Fruit fly (Drosophila melanogaster) whole organism, wandering third instar larva: ENCODE results near the gene Cyt-c-p.

Experiments used
- Abd-B ChIP-seq: fragments of >200 bp; optimal IDR thresholded peaks from 2 replicates; lab custom pipeline; 2017; ENCODE audit warnings: missing biosample characterization, missing genetic modification characterization
- CG32264 ChIP-seq: fragments of 200-800 bp; sonication (Bioruptor generic); optimal IDR thresholded peaks from 2 replicates; lab custom pipeline; 2016; ENCODE audit warnings: missing biosample characterization, missing genetic modification characterization
- CG9705 ChIP-seq: fragments of 200-800 bp; sonication (Bioruptor generic); optimal IDR thresholded peaks from 2 replicates; lab custom pipeline; 2018; ENCODE audit warnings: missing biosample characterization, mild to moderate bottlenecking, missing genetic modification characterization
- CrebA ChIP-seq: fragments of 200-800 bp; sonication (Bioruptor generic); optimal IDR thresholded peaks from 2 replicates; lab custom pipeline; 2016; ENCODE audit warnings: missing biosample characterization, mild to moderate bottlenecking, missing genetic modification characterization, borderline replicate concordance
- Dfd ChIP-seq: fragments of >200 bp; optimal IDR thresholded peaks from 2 replicates; lab custom pipeline; 2017; ENCODE audit warnings: missing biosample characterization, missing genetic modification characterization
- HLH106 ChIP-seq: fragments of 200-800 bp; optimal IDR thresholded peaks from 3 replicates; lab custom pipeline; 2019; ENCODE audit warnings: missing biosample characterization, mild to moderate bottlenecking, missing genetic modification characterization, moderate library complexity
- Hnf4 ChIP-seq: fragments of 200-800 bp; sonication (Bioruptor generic); optimal IDR thresholded peaks from 2 replicates; lab custom pipeline; 2016; ENCODE audit warnings: missing biosample characterization, mild to moderate bottlenecking, missing genetic modification characterization
- Hr78 ChIP-seq: fragments of >200 bp; optimal IDR thresholded peaks from 2 replicates; lab custom pipeline; 2017; ENCODE audit warnings: missing biosample characterization, missing genetic modification characterization
- Hr83 ChIP-seq: fragments of 200-300 bp; sonication (Bioruptor generic); optimal IDR thresholded peaks from 2 replicates; lab custom pipeline; 2016; ENCODE audit warnings: missing biosample characterization, mild to moderate bottlenecking, missing genetic modification characterization, moderate library complexity; ENCODE audit not compliant: poor library complexity, severe bottlenecking
- Jra ChIP-seq: sonication (Bioruptor generic); optimal IDR thresholded peaks from 2 replicates; lab custom pipeline; 2016; ENCODE audit warnings: missing biosample characterization, missing genetic modification characterization
- Mio ChIP-seq: sonication (Bioruptor generic); optimal IDR thresholded peaks from 2 replicates; lab custom pipeline; 2016; ENCODE audit warnings: missing biosample characterization, missing genetic modification characterization
- N ChIP-seq: fragments of >200 bp; optimal IDR thresholded peaks from 2 replicates; lab custom pipeline; 2018; ENCODE audit warnings: missing biosample characterization, missing external identifiers, missing genetic modification characterization
- Sp1 ChIP-seq: fragments of 200-800 bp; sonication (Bioruptor generic); optimal IDR thresholded peaks from 3 replicates; lab custom pipeline; 2019; ENCODE audit warnings: missing biosample characterization, mild to moderate bottlenecking, missing genetic modification characterization, moderate library complexity
- Vsx2 ChIP-seq: fragments of 200-300, 225-300 bp; sonication (Bioruptor generic); optimal IDR thresholded peaks from 2 replicates; lab custom pipeline; 2018; ENCODE audit warnings: missing biosample characterization, missing genetic modification characterization; ENCODE audit not compliant: partially characterized antibody
- br ChIP-seq: fragments of 200-800 bp; sonication (Bioruptor generic); optimal IDR thresholded peaks from 2 replicates; lab custom pipeline; 2016; ENCODE audit warnings: missing biosample characterization, missing genetic modification characterization
- dl ChIP-seq, 2 experiments: fragments of 175-275, 200-275 bp in 1 of 2; fragments of 200-275 bp in 1 of 2; sonication (Bioruptor generic); optimal IDR thresholded peaks; lab custom pipeline; 2018; ENCODE audit warnings: mild to moderate bottlenecking in 2 of 2, missing biosample characterization in 2 of 2, missing genetic modification characterization in 2 of 2, moderate library complexity in 2 of 2; ENCODE audit not compliant: partially characterized antibody in 2 of 2, insufficient read depth in 1 of 2
- dmrt93B ChIP-seq: fragments of 200-800 bp; sonication (Bioruptor generic); optimal IDR thresholded peaks from 2 replicates; lab custom pipeline; 2018; ENCODE audit warnings: missing biosample characterization, mild to moderate bottlenecking, missing genetic modification characterization
- dsf ChIP-seq: sonication (Bioruptor generic); optimal IDR thresholded peaks from 2 replicates; lab custom pipeline; 2016; ENCODE audit warnings: missing biosample characterization, missing genetic modification characterization, borderline replicate concordance
- ey ChIP-seq: fragments of 200-800 bp; sonication (Bioruptor generic); optimal IDR thresholded peaks from 2 replicates; lab custom pipeline; 2016; ENCODE audit warnings: missing biosample characterization, missing genetic modification characterization
- fru ChIP-seq: fragments of 200-800 bp; sonication (Bioruptor generic); optimal IDR thresholded peaks from 3 replicates; lab custom pipeline; 2016; ENCODE audit warnings: missing biosample characterization, mild to moderate bottlenecking, missing genetic modification characterization
- jim ChIP-seq: fragments of 175-275, 200-325 bp; sonication (Bioruptor generic); optimal IDR thresholded peaks from 2 replicates; lab custom pipeline; 2016; ENCODE audit warnings: missing biosample characterization, mild to moderate bottlenecking, missing genetic modification characterization
- lola ChIP-seq: fragments of >200 bp; optimal IDR thresholded peaks from 2 replicates; lab custom pipeline; 2017; ENCODE audit warnings: missing biosample characterization, missing genetic modification characterization
- psq ChIP-seq: fragments of 200-800 bp; sonication (Bioruptor generic); optimal IDR thresholded peaks from 3 replicates; lab custom pipeline; 2017; ENCODE audit warnings: missing biosample characterization, mild to moderate bottlenecking, missing genetic modification characterization, moderate library complexity
- rgr ChIP-seq: fragments of 200-800 bp; sonication (Bioruptor generic); optimal IDR thresholded peaks from 3 replicates; lab custom pipeline; 2016; ENCODE audit warnings: missing biosample characterization, mild to moderate bottlenecking, missing genetic modification characterization
- sage ChIP-seq: fragments of 200-800 bp; sonication (Bioruptor generic); optimal IDR thresholded peaks from 2 replicates; lab custom pipeline; 2016; ENCODE audit warnings: missing biosample characterization, mild to moderate bottlenecking, missing genetic modification characterization
- sv ChIP-seq: fragments of 200-800 bp; sonication (Bioruptor generic); optimal IDR thresholded peaks from 3 replicates; lab custom pipeline; 2016; ENCODE audit warnings: missing biosample characterization, missing genetic modification characterization
- tai ChIP-seq: sonication (Bioruptor generic); optimal IDR thresholded peaks from 2 replicates; lab custom pipeline; 2016; ENCODE audit warnings: missing biosample characterization, missing genetic modification characterization
- usp ChIP-seq: fragments of >200 bp; optimal IDR thresholded peaks from 2 replicates; lab custom pipeline; 2017; ENCODE audit warnings: missing biosample characterization, missing genetic modification characterization
- woc ChIP-seq: sonication (Bioruptor generic); optimal IDR thresholded peaks from 2 replicates; lab custom pipeline; 2016; ENCODE audit warnings: missing biosample characterization, mild to moderate bottlenecking, missing genetic modification characterization

Cyt-c-p gene

DNA sequence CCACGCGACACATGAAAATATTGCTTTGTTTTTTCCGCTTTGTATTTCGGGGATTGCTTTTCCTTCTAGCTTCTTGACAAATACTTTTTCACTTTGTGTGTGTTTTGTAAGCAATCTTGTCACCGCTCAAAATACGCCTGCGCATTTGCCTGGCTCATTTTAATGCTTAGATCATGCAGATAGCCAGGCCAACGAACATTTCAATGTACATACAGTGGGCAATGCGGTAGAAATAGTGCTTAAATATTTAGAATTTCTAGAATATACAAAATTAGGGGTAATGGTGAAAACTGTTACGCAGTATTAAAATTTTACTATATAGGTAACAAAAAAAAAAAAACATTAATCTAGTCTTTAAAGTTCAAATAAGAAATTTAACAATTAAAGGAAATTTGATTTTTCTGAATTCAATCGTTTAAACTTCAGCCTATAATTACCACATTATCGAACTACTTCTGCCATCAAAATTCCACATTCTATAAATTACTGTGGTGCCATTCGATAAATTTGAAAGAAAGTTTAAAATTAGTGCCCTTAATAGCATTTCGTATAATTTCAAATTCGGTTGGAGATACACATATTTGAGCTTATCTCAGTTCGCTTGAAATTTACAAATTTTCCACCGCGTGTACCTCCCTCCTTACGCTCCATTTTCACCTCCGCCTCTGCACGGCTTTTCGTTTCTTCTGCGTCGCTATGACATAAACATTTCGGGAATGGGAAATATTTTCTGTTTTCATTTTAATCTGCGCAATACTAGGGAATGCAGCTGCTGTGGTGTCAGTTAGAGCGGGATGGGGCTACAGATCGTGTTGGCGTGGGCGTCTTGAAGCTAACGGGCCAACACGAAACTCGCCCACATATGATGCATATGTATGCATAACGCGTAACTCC lies 12.6 kb upstream of the Cyt-c-p start:
- TF ChIP-seq jim (GFP tag; lab: Kevin White, UChicago) = no peak
- no peak for TF ChIP-seq sage (GFP tag; lab: Kevin White, UChicago)
- no peak for TF ChIP-seq sv (GFP tag; lab: Kevin White, UChicago)
- TF ChIP-seq, all 38 proteins: peak for 0

DNA sequence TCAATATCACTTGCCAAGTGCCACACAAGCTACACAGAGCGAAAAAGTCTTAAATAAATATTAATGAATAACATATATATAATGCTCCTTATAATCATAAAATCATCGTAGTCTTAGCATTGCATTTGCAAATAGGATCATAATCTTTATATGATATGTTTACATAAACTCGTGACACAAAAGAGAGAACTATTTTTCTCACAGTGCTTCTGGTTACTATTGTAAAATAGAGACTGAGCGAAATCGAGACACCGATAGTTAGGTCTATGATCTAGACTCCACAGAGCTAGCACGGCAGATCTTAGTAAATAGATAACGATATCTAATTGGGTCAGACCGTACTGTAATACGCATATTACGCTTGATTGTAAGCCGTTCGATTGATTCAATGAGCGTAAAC lies 10.0 kb upstream of the Cyt-c-p start:
- TF ChIP-seq rgr (no peak), br (GFP tag; lab: Kevin White, UChicago) (no peak), ey (GFP tag; lab: Kevin White, UChicago) (no peak), CG32264 (GFP tag; lab: Kevin White, UChicago) (no peak), Hr83 (GFP tag; lab: Kevin White, UChicago) (no peak), sage (GFP tag; lab: Kevin White, UChicago) (no peak), CG9705 (GFP tag; lab: Kevin White, UChicago) (no peak), dl (GFP tag; optimal IDR thresholded peaks at IDR 0.05; lab: Kevin White, UChicago; ENCODE audit: insufficient read depth in 1 of 2, partially characterized antibody in 2 of 2) (no peak)

DNA sequence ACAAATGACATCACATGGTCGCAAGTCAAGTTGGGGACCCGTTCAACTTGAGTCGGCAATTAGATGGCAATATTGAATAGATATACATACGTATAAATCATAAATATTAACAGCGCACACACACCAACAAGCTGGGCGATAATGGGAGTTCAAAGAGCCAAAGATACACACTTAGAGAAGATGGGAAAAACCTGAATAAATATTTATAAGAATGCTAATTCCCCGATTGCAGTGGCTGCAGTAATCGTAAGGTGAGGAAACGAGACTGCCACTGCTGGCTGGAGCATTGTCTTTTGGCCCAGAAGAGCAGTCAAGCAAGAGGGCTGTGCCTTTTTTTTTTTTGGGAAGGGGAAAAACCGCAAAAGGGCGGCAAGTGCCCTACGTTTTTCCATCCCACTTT lies 9.5 kb upstream of the Cyt-c-p start:
- TF ChIP-seq HLH106 (tag; lab: Kevin White, UChicago) (no peak), sv (GFP tag; lab: Kevin White, UChicago) (no peak), N (no peak), Mio (GFP tag; lab: Kevin White, UChicago) (no peak), CG32264 (GFP tag; lab: Kevin White, UChicago) (no peak), CG9705 (GFP tag; lab: Kevin White, UChicago) (no peak), Dfd (no peak), woc (GFP tag; lab: Kevin White, UChicago) (no peak), CrebA (GFP tag; lab: Kevin White, UChicago) (no peak), usp (GFP tag; lab: Kevin White, UChicago) (no peak)

DNA sequence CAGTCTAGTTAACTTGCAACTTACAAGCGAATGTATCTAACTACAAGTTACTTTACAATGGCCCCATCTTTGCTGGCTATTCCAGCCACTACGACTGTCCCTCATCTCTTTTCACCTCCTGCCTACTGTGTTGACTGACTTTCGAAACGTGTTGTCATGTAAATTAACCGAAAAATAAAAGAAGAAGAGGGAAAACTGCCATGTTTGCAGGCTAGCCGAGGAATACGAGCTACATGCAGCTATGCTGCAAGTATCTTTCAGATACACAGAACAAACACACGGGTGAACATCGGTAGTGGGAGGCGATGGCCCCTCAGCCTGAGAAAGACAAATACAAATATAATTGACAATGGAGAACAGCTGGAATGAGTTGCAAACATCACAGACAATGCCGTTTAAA lies 9.1 kb upstream of the Cyt-c-p start:
- TF ChIP-seq sage (GFP tag; lab: Kevin White, UChicago) (no peak), Mio (GFP tag; lab: Kevin White, UChicago) (no peak), N (no peak), Jra (GFP tag; lab: Kevin White, UChicago) (no peak), Sp1 (GFP tag; lab: Kevin White, UChicago) (no peak), woc (GFP tag; lab: Kevin White, UChicago) (no peak), tai (GFP tag; lab: Kevin White, UChicago) (no peak), Hr78 (GFP tag; lab: Kevin White, UChicago) (no peak), dsf (GFP tag; lab: Kevin White, UChicago) (no peak), Abd-B (no peak), usp (GFP tag; lab: Kevin White, UChicago) (no peak), dl (GFP tag; optimal IDR thresholded peaks at IDR 0.05; lab: Kevin White, UChicago; ENCODE audit: insufficient read depth in 1 of 2, partially characterized antibody in 2 of 2) (no peak), dmrt93B (GFP tag; lab: Kevin White, UChicago) (no peak), psq (GFP tag; lab: Kevin White, UChicago) (no peak), lola (GFP tag; lab: Kevin White, UChicago) (no peak), jim (GFP tag; lab: Kevin White, UChicago) (no peak)
- TF ChIP-seq, all 38 proteins: peak for 0

DNA sequence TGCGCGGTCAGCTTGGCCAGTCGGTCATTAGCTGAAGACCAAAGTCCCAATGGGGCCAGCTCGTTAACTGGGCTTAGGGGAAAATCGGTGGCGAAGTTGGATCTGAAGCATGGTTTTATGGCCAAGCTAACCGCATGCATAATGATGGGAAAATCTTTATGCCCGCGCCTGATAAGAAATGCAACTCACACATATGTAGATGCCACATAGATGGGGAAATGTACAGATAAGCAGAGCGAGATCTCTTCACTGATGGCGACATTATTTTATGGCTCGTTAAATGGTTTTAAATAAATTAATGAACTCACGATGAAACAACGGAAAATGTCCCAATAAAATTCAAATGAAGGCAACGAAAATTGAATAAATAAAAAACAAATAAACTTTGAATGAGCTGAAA lies 7.8 kb upstream of the Cyt-c-p start:
- no peak for TF ChIP-seq br (GFP tag; lab: Kevin White, UChicago)
- no peak for TF ChIP-seq Hnf4 (GFP tag; lab: Kevin White, UChicago)
- TF ChIP-seq lola (GFP tag; lab: Kevin White, UChicago) = no peak
- TF ChIP-seq CG9705 (GFP tag; lab: Kevin White, UChicago) = no peak
- no peak for TF ChIP-seq dl (GFP tag; optimal IDR thresholded peaks at IDR 0.05; lab: Kevin White, UChicago; ENCODE audit: insufficient read depth in 1 of 2, partially characterized antibody in 2 of 2)
- TF ChIP-seq rgr = no peak
- TF ChIP-seq Hr78 (GFP tag; lab: Kevin White, UChicago) = no peak
- TF ChIP-seq Sp1 (GFP tag; lab: Kevin White, UChicago) = no peak
- no peak for TF ChIP-seq Jra (GFP tag; lab: Kevin White, UChicago)
- no peak for TF ChIP-seq N
- TF ChIP-seq Vsx2 (GFP tag; lab: Kevin White, UChicago) = no peak
- TF ChIP-seq CG32264 (GFP tag; lab: Kevin White, UChicago) = no peak
- TF ChIP-seq fru (GFP tag; lab: Kevin White, UChicago) = no peak
- no peak for TF ChIP-seq jim (GFP tag; lab: Kevin White, UChicago)
